Worm (Caenorhabditis elegans) whole organism, L2 larva: ENCODE results near the gene Y69A2AR.51.

Experiments
- mdl-1 ChIP-seq, 2 experiments: fragments of 150-350 bp in 1 of 2; sonication (generic microtip) in 1 of 2; optimal IDR thresholded peaks; 2 replicates each; lab custom pipeline; 2017; ENCODE audit warnings: missing biosample characterization in 2 of 2, missing genetic modification characterization in 2 of 2
- sma-9 ChIP-seq, 2 experiments: fragments of 150-350 bp in 1 of 2; sonication (generic microtip) in 1 of 2; optimal IDR thresholded peaks; 2 replicates each; lab custom pipeline; 2014 to 2016; ENCODE audit warnings: missing genetic modification characterization in 2 of 2, mild to moderate bottlenecking in 1 of 2, missing biosample characterization in 1 of 2, missing compliant biosample characterization in 1 of 2, missing genetic modification reagents in 1 of 2, moderate library complexity in 1 of 2
- unc-39 ChIP-seq: fragments of 150-350 bp; optimal IDR thresholded peaks from 2 replicates; lab custom pipeline; 2014; ENCODE audit warnings: missing biosample characterization, missing genetic modification characterization

DNA sequence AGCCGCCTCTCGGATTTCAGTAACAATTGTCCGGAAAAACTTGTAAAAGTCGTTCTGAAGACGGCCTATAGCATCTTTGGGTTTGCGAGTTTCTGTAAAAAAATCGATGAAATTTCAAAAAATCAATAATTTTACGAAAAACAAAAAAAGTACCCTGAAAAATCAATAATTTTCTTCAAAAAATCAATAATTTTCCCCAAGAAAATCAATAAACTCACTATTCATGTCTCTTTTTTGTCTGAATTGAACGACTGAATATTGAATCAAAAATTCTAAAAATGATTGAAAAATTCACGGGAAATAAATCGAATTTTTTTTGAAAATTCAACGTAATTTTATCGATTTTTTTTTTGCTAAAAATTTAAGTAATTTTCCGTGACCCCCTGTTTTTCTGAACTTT is 20.8 kb upstream of the Y69A2AR.51 start, which contains the start of gene Y69A2AR.23:
- TF ChIP-seq unc-39 (tag; lab: Kevin White, UChicago) = no peak
- TF ChIP-seq mdl-1 (tag; optimal IDR thresholded peaks at IDR 0.05; lab: Kevin White, UChicago) = no peak
- no peak for TF ChIP-seq sma-9 (GFP tag; optimal IDR thresholded peaks at IDR 0.05; lab: Kevin White, UChicago)
- TF ChIP-seq sma-9 (tag; optimal IDR thresholded peaks at IDR 0.05; lab: Kevin White, UChicago) = no peak
